Fruit fly (Drosophila melanogaster): ENCODE data around the gene tara.

Gene tara

DNA sequence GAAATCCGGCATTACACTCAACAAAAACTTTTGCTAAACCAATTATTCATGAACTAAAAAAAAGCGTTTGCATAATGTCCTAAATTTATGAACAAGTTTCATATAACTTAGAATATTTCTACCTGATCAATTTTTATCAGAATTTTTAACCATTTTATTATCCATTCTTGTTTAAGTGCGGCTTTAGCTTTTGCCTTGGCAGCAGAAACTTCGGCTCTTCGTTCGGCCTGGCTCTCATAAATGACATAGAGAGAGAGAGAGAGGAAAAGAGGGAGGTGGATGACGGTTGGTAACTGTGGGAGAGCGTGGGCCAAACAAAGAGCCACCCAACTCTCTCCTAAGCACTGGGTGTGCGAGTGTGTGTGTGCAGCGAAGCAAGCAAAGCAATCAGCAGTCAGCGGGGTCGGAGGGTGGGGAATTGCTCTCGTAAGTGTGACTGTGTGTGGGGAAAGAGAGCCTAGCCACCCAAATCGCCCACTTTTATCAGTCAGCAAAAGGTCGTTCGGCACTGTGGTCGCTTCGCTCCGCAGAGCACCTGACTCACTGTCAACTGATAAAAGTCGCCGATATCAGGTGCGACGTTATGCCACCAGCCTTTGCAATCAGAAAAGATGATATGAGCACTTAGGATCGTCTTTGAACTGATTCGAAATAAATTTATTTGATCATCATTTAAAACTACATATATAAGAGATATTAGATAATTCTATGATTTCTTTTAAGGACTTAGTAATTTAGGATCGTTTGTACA is 861 bp upstream of the tara start (continued):
- peak; percentile 26 for TF ChIP-seq Dp (GFP tag; optimal IDR thresholded peaks at IDR 0.05)
- TF ChIP-seq CG3281 (GFP tag; optimal IDR thresholded peaks at IDR 0.05): peak; percentile 96
- no peak for TF ChIP-seq jigr1 (GFP tag; IDR thresholded peaks at IDR 0.05)
- no peak for TF ChIP-seq unc-4 (GFP tag; IDR thresholded peaks at IDR 0.05; ENCODE audit: partially characterized antibody)
- peak; percentile 99 for TF ChIP-seq CG18599 (GFP tag; optimal IDR thresholded peaks at IDR 0.05)
- peak; percentile 97 for TF ChIP-seq org-1 (GFP tag; optimal IDR thresholded peaks at IDR 0.05)
- no peak for TF ChIP-seq pita (GFP tag; optimal IDR thresholded peaks at IDR 0.05)
- TF ChIP-seq CG12769 (tag; optimal IDR thresholded peaks at IDR 0.05): peak; percentile 88
- peak; percentile 97 for TF ChIP-seq Atf3 (GFP tag; optimal IDR thresholded peaks at IDR 0.05)
- TF ChIP-seq esg (GFP tag; conservative IDR thresholded peaks at IDR 0.05): no peak
- TF ChIP-seq CG9817 (tag; optimal IDR thresholded peaks at IDR 0.05): peak; percentile 93
- peak; percentile 70 for TF ChIP-seq CTCF (GFP tag; optimal IDR thresholded peaks at IDR 0.05)
- TF ChIP-seq NfI (GFP tag; optimal IDR thresholded peaks at IDR 0.05): peak; percentile 97
- peak; percentile 99 for TF ChIP-seq gsb-n (tag; optimal IDR thresholded peaks at IDR 0.05)
- peak; percentile 94 for TF ChIP-seq CG31388 (GFP tag; optimal IDR thresholded peaks at IDR 0.05)
- peak; percentile 96 for TF ChIP-seq kay (GFP tag; optimal IDR thresholded peaks at IDR 0.05)
- TF ChIP-seq chif (GFP tag; optimal IDR thresholded peaks at IDR 0.05): peak; percentile 97
- peak; percentile 98 for TF ChIP-seq jumu (GFP tag; optimal IDR thresholded peaks at IDR 0.05)
- TF ChIP-seq disco-r (GFP tag; optimal IDR thresholded peaks at IDR 0.05): peak; percentile 96
- TF ChIP-seq dan (GFP tag; IDR thresholded peaks at IDR 0.05): no peak
- TF ChIP-seq CG18011 (GFP tag; optimal IDR thresholded peaks at IDR 0.05): peak; percentile 88
- TF ChIP-seq Hand (GFP tag; optimal IDR thresholded peaks at IDR 0.05): peak; percentile 97
- peak; percentile 98 for TF ChIP-seq CG18476 (GFP tag; optimal IDR thresholded peaks at IDR 0.05)
- TF ChIP-seq CG12104 (GFP tag; optimal IDR thresholded peaks at IDR 0.05): peak; percentile 96
- peak; percentile 99 for TF ChIP-seq Med (GFP tag)
- TF ChIP-seq ato (GFP tag; IDR thresholded peaks at IDR 0.05; ENCODE audit: partially characterized antibody): no peak
- peak; percentile 44 for TF ChIP-seq fd102C (GFP tag; optimal IDR thresholded peaks at IDR 0.05)
- TF ChIP-seq sisA (GFP tag; IDR thresholded peaks at IDR 0.05): no peak
- TF ChIP-seq CG11695 (GFP tag; IDR thresholded peaks at IDR 0.05): no peak
- peak; percentile 95 for TF ChIP-seq CG10462 (GFP tag; optimal IDR thresholded peaks at IDR 0.05)
- no peak for TF ChIP-seq pfk (GFP tag; optimal IDR thresholded peaks at IDR 0.05)
- TF ChIP-seq CG17612 (GFP tag; IDR thresholded peaks at IDR 0.05): no peak
- TF ChIP-seq hb (GFP tag; IDR thresholded peaks at IDR 0.05; ENCODE audit: partially characterized antibody): no peak
- peak; percentile 65 for TF ChIP-seq ab (GFP tag; optimal IDR thresholded peaks at IDR 0.05)
- no peak for TF ChIP-seq Oaz (GFP tag; IDR thresholded peaks at IDR 0.05)
- TF ChIP-seq twi (tag; optimal IDR thresholded peaks at IDR 0.05): peak; percentile 96
- peak in 1 of 2 experiments; percentile 98 for TF ChIP-seq Eip74EF (GFP tag; optimal IDR thresholded peaks at IDR 0.05)
- peak; percentile 97 for TF ChIP-seq CG17568 (GFP tag; optimal IDR thresholded peaks at IDR 0.05)
- peak; percentile 89 for TF ChIP-seq Usf (GFP tag; optimal IDR thresholded peaks at IDR 0.05)
- TF ChIP-seq CG2199 (GFP tag; IDR thresholded peaks at IDR 0.05): no peak
- peak; percentile 96 for TF ChIP-seq odd (GFP tag; optimal IDR thresholded peaks at IDR 0.05)
- TF ChIP-seq Gsc (GFP tag; IDR thresholded peaks at IDR 0.05): no peak
- peak; percentile 96 for TF ChIP-seq her (GFP tag; optimal IDR thresholded peaks at IDR 0.05)
- TF ChIP-seq CG1603 (tag; optimal IDR thresholded peaks at IDR 0.05): peak; percentile 90
- peak; percentile 87 for TF ChIP-seq CG14965 (GFP tag; optimal IDR thresholded peaks at IDR 0.05; ENCODE audit: borderline replicate concordance)
- peak; percentile 94 for TF ChIP-seq Max (GFP tag; optimal IDR thresholded peaks at IDR 0.05)
- TF ChIP-seq sim (GFP tag; IDR thresholded peaks at IDR 0.05): no peak
- peak; percentile 60 for TF ChIP-seq CG9797 (GFP tag; optimal IDR thresholded peaks at IDR 0.05)
- TF ChIP-seq CG4404 (GFP tag; IDR thresholded peaks at IDR 0.05): no peak
- no peak for TF ChIP-seq CG11456 (GFP tag; IDR thresholded peaks at IDR 0.05)
